Fruit fly (Drosophila melanogaster): ENCODE measurements around the gene CG15465.
A peak's percentile ranks its signal among the peaks of the same experiment; 100 is the strongest.

CG15465 gene

DNA sequence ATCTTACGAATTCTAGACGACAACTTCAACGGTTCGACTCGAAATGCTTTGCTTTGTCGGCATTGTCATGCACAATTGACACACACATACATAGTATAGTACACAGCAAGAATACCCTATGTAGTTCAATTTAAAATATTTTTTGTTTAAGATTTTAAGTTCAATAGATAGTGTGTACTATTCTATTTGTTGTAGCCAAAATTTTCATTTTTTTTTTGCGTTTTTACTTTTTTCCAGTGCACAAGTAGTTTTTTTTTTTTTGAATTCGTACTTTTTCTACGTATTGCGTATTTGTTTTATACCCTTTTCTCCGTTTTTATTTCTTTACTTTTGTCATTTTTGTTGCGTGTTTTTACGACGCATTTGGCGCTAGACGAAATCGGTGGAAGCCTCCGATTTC lies 23.6 kb upstream of the CG15465 start (continued):
- no peak for TF ChIP-seq so (GFP tag; IDR thresholded peaks at IDR 0.05)
- peak; percentile 16 for TF ChIP-seq pum (GFP tag; optimal IDR thresholded peaks at IDR 0.05)
- TF ChIP-seq h (optimal IDR thresholded peaks at IDR 0.05), result no peak
- TF ChIP-seq Oaz (GFP tag; IDR thresholded peaks at IDR 0.05), result no peak
- peak; percentile 42; the same call in 1 of the 2 replicates for TF ChIP-seq Atf6 (GFP tag; IDR thresholded peaks at IDR 0.05)
- TF ChIP-seq Dek (tag; optimal IDR thresholded peaks at IDR 0.05), result no peak
- TF ChIP-seq nmo (GFP tag; optimal IDR thresholded peaks at IDR 0.05), result no peak
- no peak for TF ChIP-seq Usf (GFP tag; optimal IDR thresholded peaks at IDR 0.05)
- TF ChIP-seq pzg (GFP tag; optimal IDR thresholded peaks at IDR 0.05), result no peak
- no peak for TF ChIP-seq CG18599 (GFP tag; optimal IDR thresholded peaks at IDR 0.05)
- no peak for TF ChIP-seq CG10274 (GFP tag; optimal IDR thresholded peaks at IDR 0.05)
- peak; percentile 6 for TF ChIP-seq Abd-B (GFP tag; optimal IDR thresholded peaks at IDR 0.05)
- no peak for TF ChIP-seq bcd (GFP tag; optimal IDR thresholded peaks at IDR 0.05)
- no peak for TF ChIP-seq Bdp1 (GFP tag; optimal IDR thresholded peaks at IDR 0.05)
- no peak for TF ChIP-seq HLH4C (GFP tag; IDR thresholded peaks at IDR 0.05; ENCODE audit: partially characterized antibody)
- TF ChIP-seq CG4424 (GFP tag; optimal IDR thresholded peaks at IDR 0.05), result peak; percentile 16
- TF ChIP-seq CG7372 (GFP tag; IDR thresholded peaks at IDR 0.05), result no peak
- TF ChIP-seq odd (GFP tag; optimal IDR thresholded peaks at IDR 0.05), result no peak
- TF ChIP-seq CG10321 (GFP tag; IDR thresholded peaks at IDR 0.05), result no peak
- no peak for TF ChIP-seq eyg (GFP tag; optimal IDR thresholded peaks at IDR 0.05)
- TF ChIP-seq gro (GFP tag; optimal IDR thresholded peaks at IDR 0.05), result no peak
- TF ChIP-seq CG12942 (GFP tag; optimal IDR thresholded peaks at IDR 0.05), result no peak
- TF ChIP-seq CG8478 (optimal IDR thresholded peaks at IDR 0.05), result no peak
- TF ChIP-seq Ptx1 (GFP tag; IDR thresholded peaks at IDR 0.05), result peak; percentile 50
- peak; percentile 29; the same call in 1 of the 2 replicates for TF ChIP-seq esg (GFP tag; conservative IDR thresholded peaks at IDR 0.05)
- peak; percentile 14 for TF ChIP-seq phol (tag; optimal IDR thresholded peaks at IDR 0.05)
- no peak for TF ChIP-seq salm (tag; optimal IDR thresholded peaks at IDR 0.05)
- no peak for TF ChIP-seq CG4328 (GFP tag; optimal IDR thresholded peaks at IDR 0.05)
- no peak for TF ChIP-seq CG11398 (GFP tag; optimal IDR thresholded peaks at IDR 0.05)
- no peak for TF ChIP-seq CG7963 (GFP tag; IDR thresholded peaks at IDR 0.05; ENCODE audit: partially characterized antibody)
- no peak for TF ChIP-seq Doc3 (GFP tag; IDR thresholded peaks at IDR 0.05; ENCODE audit: partially characterized antibody)
- TF ChIP-seq CG1233 (GFP tag; optimal IDR thresholded peaks at IDR 0.05), result no peak
- no peak for TF ChIP-seq D19B (GFP tag; optimal IDR thresholded peaks at IDR 0.05)
- no peak for TF ChIP-seq CG4617 (GFP tag; optimal IDR thresholded peaks at IDR 0.05; ENCODE audit: borderline replicate concordance)
- no peak for TF ChIP-seq maf-S (GFP tag; optimal IDR thresholded peaks at IDR 0.05)
- peak; percentile 46; the same call in 1 of the 3 replicates for TF ChIP-seq zfh1 (GFP tag; IDR thresholded peaks at IDR 0.05)
- TF ChIP-seq CG12071 (GFP tag; optimal IDR thresholded peaks at IDR 0.05), result no peak
- no peak for TF ChIP-seq Nf-YB (GFP tag; optimal IDR thresholded peaks at IDR 0.05)
- TF ChIP-seq btn (GFP tag; optimal IDR thresholded peaks at IDR 0.05), result no peak
- TF ChIP-seq CG12299 (tag; optimal IDR thresholded peaks at IDR 0.05), result no peak
- no peak for TF ChIP-seq Kr (GFP tag; optimal IDR thresholded peaks at IDR 0.05)
- no peak for TF ChIP-seq danr (GFP tag; IDR thresholded peaks at IDR 0.05)
- TF ChIP-seq HmgZ (tag; optimal IDR thresholded peaks at IDR 0.05), result no peak
- no peak for TF ChIP-seq Mad (GFP tag; optimal IDR thresholded peaks at IDR 0.05)
- no peak for TF ChIP-seq bigmax (GFP tag; optimal IDR thresholded peaks at IDR 0.05)
- TF ChIP-seq zfh2 (GFP tag; optimal IDR thresholded peaks at IDR 0.05), result no peak
- no peak for TF ChIP-seq CG6654 (GFP tag; optimal IDR thresholded peaks at IDR 0.05)
- no peak for TF ChIP-seq Sry-β (GFP tag; optimal IDR thresholded peaks at IDR 0.05)
- TF ChIP-seq zen2 (GFP tag; IDR thresholded peaks at IDR 0.05; ENCODE audit: partially characterized antibody), result no peak
- TF ChIP-seq dan (GFP tag; IDR thresholded peaks at IDR 0.05), result no peak
- TF ChIP-seq CG34422 (GFP tag; IDR thresholded peaks at IDR 0.05), result no peak
- no peak for TF ChIP-seq CG14441 (GFP tag; IDR thresholded peaks at IDR 0.05)
